Worm (Caenorhabditis elegans) whole organism, young adult: Measurements from ENCODE around the gene T19B10.2.
A peak's percentile ranks its signal among the peaks of the same experiment; 100 is the strongest.

Experiments used
- B0019.2 ChIP-seq: fragments of 200-800 bp; sonication (Bioruptor generic); conservative IDR thresholded peaks from 2 replicates; pipeline ENCODE4 v1.3.6; 2022; ENCODE audit warnings: missing genetic modification reagents, missing genetic modification characterization, missing compliant biosample characterization
- B0261.1 ChIP-seq: sonication (generic microtip); optimal IDR thresholded peaks from 2 replicates; lab custom pipeline; 2016; ENCODE audit warnings: mild to moderate bottlenecking, missing genetic modification characterization, moderate library complexity, missing compliant biosample characterization
- F22D6.2 ChIP-seq: sonication (generic microtip); optimal IDR thresholded peaks from 2 replicates; lab custom pipeline; 2016; ENCODE audit warnings: mild to moderate bottlenecking, missing genetic modification characterization, missing compliant biosample characterization
- F23B12.7 ChIP-seq: sonication (generic microtip); optimal IDR thresholded peaks from 2 replicates; lab custom pipeline; 2017; ENCODE audit warnings: missing genetic modification characterization, mild to moderate bottlenecking, missing compliant biosample characterization, antibody characterized with exemption, moderate library complexity; ENCODE audit not compliant: insufficient read depth
- F33H1.4 ChIP-seq: fragments of 200-800 bp; sonication (Bioruptor generic); IDR thresholded peaks from 2 replicates; pipeline ENCODE4 v1.3.6; 2022; ENCODE audit warnings: missing genetic modification reagents, missing genetic modification characterization, missing compliant biosample characterization
- F39B2.1 ChIP-seq: fragments of 200-800 bp; sonication (Bioruptor generic); IDR thresholded peaks from 2 replicates; pipeline ENCODE4 v1.3.6; 2022; ENCODE audit warnings: missing genetic modification reagents, missing genetic modification characterization, missing compliant biosample characterization
- ZK185.1 ChIP-seq: sonication (generic microtip); optimal IDR thresholded peaks from 2 replicates; lab custom pipeline; 2016; ENCODE audit warnings: mild to moderate bottlenecking, missing genetic modification characterization, missing compliant biosample characterization; ENCODE audit not compliant: poor library complexity, severe bottlenecking
- aptf-2 ChIP-seq: fragments of 200-800 bp; sonication (Bioruptor generic); conservative IDR thresholded peaks from 2 replicates; pipeline ENCODE4 v1.3.6; 2022; ENCODE audit warnings: missing genetic modification reagents, missing genetic modification characterization, missing compliant biosample characterization
- athp-1 ChIP-seq: sonication (generic microtip); optimal IDR thresholded peaks from 2 replicates; lab custom pipeline; 2017; ENCODE audit warnings: mild to moderate bottlenecking, missing genetic modification characterization, missing compliant biosample characterization
- attf-6 ChIP-seq: fragments of 200-800 bp; sonication (Bioruptor generic); IDR thresholded peaks from 2 replicates; pipeline ENCODE4 v1.3.6; 2022; ENCODE audit warnings: missing genetic modification reagents, missing genetic modification characterization, missing compliant biosample characterization
- bed-2 ChIP-seq: fragments of 200-800 bp; sonication (Bioruptor generic); IDR thresholded peaks from 2 replicates; pipeline ENCODE4 v1.3.6; 2022; ENCODE audit warnings: missing genetic modification reagents, missing genetic modification characterization, missing compliant biosample characterization
- ccch-3 ChIP-seq: fragments of 200-800 bp; sonication (Bioruptor generic); optimal IDR thresholded peaks from 2 replicates; lab custom pipeline; 2018; ENCODE audit warnings: mild to moderate bottlenecking, missing genetic modification characterization, missing compliant biosample characterization
- cebp-1 ChIP-seq, 2 experiments: fragments of 200-800 bp in 1 of 2; sonication (Bioruptor generic) in 1 of 2; sonication (generic microtip) in 1 of 2; IDR thresholded peaks in 1 of 2; optimal IDR thresholded peaks in 1 of 2; 2 replicates each; pipeline versions ENCODE4 v1.3.6 to Lab custom; 2017 to 2022; ENCODE audit warnings: missing compliant biosample characterization in 2 of 2, missing genetic modification characterization in 2 of 2, mild to moderate bottlenecking in 1 of 2, missing genetic modification reagents in 1 of 2, moderate library complexity in 1 of 2
- cebp-2 ChIP-seq: fragments of 200-800 bp; sonication (Bioruptor generic); IDR thresholded peaks from 2 replicates; pipeline ENCODE4 v1.3.6; 2022; ENCODE audit warnings: missing genetic modification characterization, missing compliant biosample characterization
- ceh-40 ChIP-seq: fragments of 200-800 bp; sonication (Bioruptor generic); IDR thresholded peaks from 2 replicates; pipeline ENCODE4 v1.3.6; 2022; ENCODE audit warnings: missing genetic modification characterization, missing compliant biosample characterization
- dox-1 ChIP-seq: fragments of 200-800 bp; sonication (Bioruptor generic); IDR thresholded peaks from 2 replicates; pipeline ENCODE4 v1.3.6; 2022; ENCODE audit warnings: missing genetic modification reagents, missing genetic modification characterization, missing compliant biosample characterization
- dpl-1 ChIP-seq: fragments of 150-350 bp; optimal IDR thresholded peaks from 2 replicates; lab custom pipeline; 2014; ENCODE audit warnings: missing biosample characterization, missing genetic modification reagents, missing genetic modification characterization
- efl-1 ChIP-seq: fragments of 150-350 bp; optimal IDR thresholded peaks from 2 replicates; lab custom pipeline; 2014; ENCODE audit warnings: missing biosample characterization, missing genetic modification reagents, missing genetic modification characterization
- ets-4 ChIP-seq: fragments of 200-800 bp; sonication (Bioruptor generic); optimal IDR thresholded peaks from 2 replicates; lab custom pipeline; 2018; ENCODE audit warnings: mild to moderate bottlenecking, missing genetic modification characterization, missing compliant biosample characterization
- gei-17 ChIP-seq: fragments of 200-800 bp; sonication (Bioruptor generic); optimal IDR thresholded peaks from 2 replicates; lab custom pipeline; 2018; ENCODE audit warnings: mild to moderate bottlenecking, missing genetic modification characterization, missing compliant biosample characterization
- let-526 ChIP-seq: fragments of 200-800 bp; sonication (Bioruptor generic); IDR thresholded peaks from 2 replicates; pipeline ENCODE4 v1.3.6; 2022; ENCODE audit warnings: missing genetic modification reagents, missing genetic modification characterization, missing compliant biosample characterization
- let-607 ChIP-seq, 2 experiments: fragments of 200-800 bp in 1 of 2; sonication (Bioruptor generic) in 1 of 2; sonication (generic microtip) in 1 of 2; optimal IDR thresholded peaks; 2 replicates each; lab custom pipeline; 2016 to 2018; ENCODE audit warnings: mild to moderate bottlenecking in 2 of 2, missing compliant biosample characterization in 2 of 2, missing genetic modification characterization in 2 of 2, moderate library complexity in 2 of 2, missing genotype in 1 of 2
- lin-35 ChIP-seq, 3 experiments: fragments of 150-350 bp in 2 of 3; sonication (generic microtip) in 1 of 3; optimal IDR thresholded peaks; 2 replicates each; lab custom pipeline; 2014 to 2018; ENCODE audit warnings: missing biosample characterization in 3 of 3, missing genetic modification characterization in 3 of 3, missing genetic modification reagents in 3 of 3
- lin-54 ChIP-seq: fragments of 200-800 bp; sonication (Bioruptor generic); optimal IDR thresholded peaks from 2 replicates; lab custom pipeline; 2018; ENCODE audit warnings: mild to moderate bottlenecking, missing genetic modification characterization, missing compliant biosample characterization
- lir-1 ChIP-seq: fragments of 200-800 bp; sonication (Bioruptor generic); conservative IDR thresholded peaks from 2 replicates; pipeline ENCODE4 v1.3.6; 2022; ENCODE audit warnings: missing genetic modification reagents, missing genetic modification characterization, missing compliant biosample characterization
- madf-3 ChIP-seq: fragments of 200-800 bp; sonication (Bioruptor generic); IDR thresholded peaks from 2 replicates; pipeline ENCODE4 v1.3.6; 2022; ENCODE audit warnings: missing genetic modification reagents, missing genetic modification characterization, missing compliant biosample characterization
- madf-6 ChIP-seq: fragments of 200-800 bp; sonication (Bioruptor generic); IDR thresholded peaks from 2 replicates; pipeline ENCODE4 v1.3.6; 2022; ENCODE audit warnings: missing genetic modification reagents, missing genetic modification characterization, missing compliant biosample characterization
- madf-8 ChIP-seq: fragments of 200-800 bp; sonication (Bioruptor generic); conservative IDR thresholded peaks from 2 replicates; pipeline ENCODE4 v1.3.6; 2022; ENCODE audit warnings: missing genetic modification reagents, missing genetic modification characterization, missing compliant biosample characterization
- mxl-1 ChIP-seq: sonication (generic microtip); optimal IDR thresholded peaks from 2 replicates; lab custom pipeline; 2016; ENCODE audit warnings: missing genetic modification characterization, missing compliant biosample characterization
- nfya-1 ChIP-seq: sonication (generic microtip); optimal IDR thresholded peaks from 2 replicates; lab custom pipeline; 2017; ENCODE audit warnings: antibody characterized with exemption, missing compliant biosample characterization, missing genetic modification characterization, borderline replicate concordance; ENCODE audit not compliant: insufficient read depth
- nfya-2 ChIP-seq: fragments of 200-800 bp; sonication (Bioruptor generic); IDR thresholded peaks from 2 replicates; pipeline ENCODE4 v1.3.6; 2022; ENCODE audit warnings: missing genetic modification reagents, missing genetic modification characterization, missing compliant biosample characterization
- nfyb-1 ChIP-seq: fragments of 200-800 bp; sonication (Bioruptor generic); IDR thresholded peaks from 2 replicates; pipeline ENCODE4 v1.3.6; 2022; ENCODE audit warnings: missing genetic modification reagents, missing genetic modification characterization, missing compliant biosample characterization
- nhr-27 ChIP-seq: fragments of 200-800 bp; sonication (Bioruptor generic); optimal IDR thresholded peaks from 2 replicates; lab custom pipeline; 2018; ENCODE audit warnings: mild to moderate bottlenecking, missing genetic modification characterization, moderate library complexity, missing compliant biosample characterization
- nhr-80 ChIP-seq: sonication (generic microtip); optimal IDR thresholded peaks from 2 replicates; lab custom pipeline; 2016; ENCODE audit warnings: missing genetic modification characterization, missing compliant biosample characterization
- nhr-90 ChIP-seq: sonication (generic microtip); optimal IDR thresholded peaks from 2 replicates; lab custom pipeline; 2016; ENCODE audit warnings: missing genotype, mild to moderate bottlenecking, missing genetic modification characterization, missing compliant biosample characterization
- rpc-1 ChIP-seq, 2 experiments: fragments of 150-350 bp in 1 of 2; sonication (generic microtip) in 1 of 2; optimal IDR thresholded peaks; 2 replicates each; lab custom pipeline; 2014 to 2018; ENCODE audit warnings: missing biosample characterization in 1 of 2, missing genetic modification characterization in 1 of 2, missing genetic modification reagents in 1 of 2, missing genotype in 1 of 2
- snpc-4 ChIP-seq, 5 experiments: fragments of 150-350 bp in 1 of 5; sonication (generic microtip) in 4 of 5; optimal IDR thresholded peaks; 2 replicates each; lab custom pipeline; 2014 to 2018; ENCODE audit warnings: missing genetic modification characterization in 5 of 5, missing biosample characterization in 3 of 5, antibody characterized with exemption in 2 of 5, mild to moderate bottlenecking in 2 of 5, missing compliant biosample characterization in 2 of 5, missing genotype in 2 of 5, moderate library complexity in 2 of 5, missing genetic modification reagents in 1 of 5
- somi-1 ChIP-seq: fragments of 200-800 bp; sonication (Bioruptor generic); optimal IDR thresholded peaks from 2 replicates; lab custom pipeline; 2018; ENCODE audit warnings: mild to moderate bottlenecking, missing genetic modification characterization, missing compliant biosample characterization
- tbp1 ChIP-seq: fragments of 200-800 bp; sonication (Bioruptor generic); optimal IDR thresholded peaks from 2 replicates; lab custom pipeline; 2018; ENCODE audit warnings: mild to moderate bottlenecking, missing genetic modification characterization, missing compliant biosample characterization
- tbx-9 ChIP-seq: sonication (generic microtip); optimal IDR thresholded peaks from 2 replicates; lab custom pipeline; 2016; ENCODE audit warnings: borderline replicate concordance, missing genetic modification characterization, inconsistent platforms, missing compliant biosample characterization
- tlf-1 ChIP-seq: fragments of 200-800 bp; sonication (Bioruptor generic); optimal IDR thresholded peaks from 2 replicates; lab custom pipeline; 2018; ENCODE audit warnings: mild to moderate bottlenecking, missing genetic modification characterization, missing compliant biosample characterization
- xnd-1 ChIP-seq: sonication (generic microtip); optimal IDR thresholded peaks from 2 replicates; lab custom pipeline; 2016; ENCODE audit warnings: missing genotype, missing genetic modification reagents, missing genetic modification characterization, missing compliant biosample characterization
- ztf-18 ChIP-seq: sonication (generic microtip); optimal IDR thresholded peaks from 2 replicates; lab custom pipeline; 2016; ENCODE audit warnings: missing genotype, mild to moderate bottlenecking, missing genetic modification characterization, missing compliant biosample characterization
- ztf-25 ChIP-seq: fragments of 200-800 bp; sonication (Bioruptor generic); IDR thresholded peaks from 2 replicates; pipeline ENCODE4 v1.3.6; 2022; ENCODE audit warnings: missing genetic modification reagents, missing genetic modification characterization, missing compliant biosample characterization
- ztf-6 ChIP-seq: fragments of 200-800 bp; sonication (Bioruptor generic); IDR thresholded peaks from 2 replicates; pipeline ENCODE4 v1.3.6; 2022; ENCODE audit warnings: missing genetic modification reagents, missing genetic modification characterization, missing compliant biosample characterization

The T19B10.2 gene

DNA sequence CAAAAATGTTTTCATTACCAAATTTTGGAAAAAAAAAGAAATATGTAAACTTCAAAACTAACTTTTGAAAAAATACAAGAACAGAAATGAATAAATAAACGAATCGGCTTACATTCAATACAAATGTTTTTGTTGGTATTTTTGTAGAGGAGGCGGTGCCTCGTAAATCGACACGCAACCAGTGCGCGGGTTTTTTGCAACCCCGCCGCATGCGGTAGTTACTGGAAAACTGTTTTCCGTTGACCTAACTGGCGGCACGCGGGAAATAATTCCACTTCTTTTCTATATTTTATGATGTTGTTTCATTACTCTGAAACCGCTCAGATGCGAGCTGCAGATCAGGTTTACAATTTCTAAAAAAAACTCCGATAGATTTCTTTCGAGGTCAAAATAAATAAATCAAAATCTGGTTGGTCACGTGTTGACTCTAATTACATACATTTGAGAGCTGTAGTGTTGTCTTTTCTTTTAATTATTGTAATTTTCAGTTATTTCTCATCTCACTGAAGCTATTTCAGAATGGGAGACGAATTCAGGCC, 18.2 kb downstream of the T19B10.2 start, which contains the start of the genes dvc-1 and ima-1 (continued):
- TF ChIP-seq bed-2 (GFP tag; lab: Robert Waterston, UW), result 0 out of 2 replicates have a peak, but pooled peaks have one; percentile 62
- TF ChIP-seq dox-1 (GFP tag; lab: Robert Waterston, UW), result peak; percentile 95
- peak; percentile 98 for TF ChIP-seq madf-6 (GFP tag; lab: Robert Waterston, UW)
- no peak for TF ChIP-seq somi-1 (GFP tag; lab: Kevin White, UChicago)
- TF ChIP-seq tbp1, result peak; percentile 63
- TF ChIP-seq ZK185.1, result no peak
- peak; percentile 45 for TF ChIP-seq nhr-80 (tag; lab: Kevin White, UChicago)
- TF ChIP-seq nfya-1 (tag; lab: Kevin White, UChicago), result no peak
- TF ChIP-seq let-607 (tag; optimal IDR thresholded peaks at IDR 0.05; lab: Kevin White, UChicago), result no peak
- peak; percentile 81 for TF ChIP-seq F33H1.4 (GFP tag; lab: Robert Waterston, UW)
- TF ChIP-seq F39B2.1 (GFP tag; lab: Robert Waterston, UW), result peak; percentile 67; the same call in 1 of the 2 replicates
- TF ChIP-seq nhr-90, result no peak
- TF ChIP-seq lir-1 (GFP tag; lab: Robert Waterston, UW), result no peak
- no peak for TF ChIP-seq ztf-6 (GFP tag; lab: Robert Waterston, UW)
- TF ChIP-seq nhr-27 (tag; lab: Kevin White, UChicago), result no peak
- no peak for TF ChIP-seq ccch-3 (GFP tag; lab: Kevin White, UChicago)
- peak; percentile 8 to 59 (median 43) for TF ChIP-seq lin-35 (GFP tag; optimal IDR thresholded peaks at IDR 0.05; lab: Kevin White, UChicago)
- TF ChIP-seq efl-1 (GFP tag; lab: Kevin White, UChicago), result peak; percentile 99
- no peak for TF ChIP-seq cebp-1 (GFP tag; IDR thresholded peaks at IDR 0.05; lab: Robert Waterston, UW)
- TF ChIP-seq cebp-1 (tag; optimal IDR thresholded peaks at IDR 0.05; lab: Kevin White, UChicago), result no peak
- no peak for TF ChIP-seq F23B12.7 (tag; lab: Kevin White, UChicago)
- TF ChIP-seq madf-3, result peak; percentile 92
- no peak for TF ChIP-seq nfya-2
- peak; percentile 33 for TF ChIP-seq rpc-1 (optimal IDR thresholded peaks at IDR 0.05; lab: Kevin White, UChicago)
- TF ChIP-seq rpc-1 (tag; optimal IDR thresholded peaks at IDR 0.05; lab: Kevin White, UChicago), result no peak
- TF ChIP-seq tbx-9 (tag; lab: Kevin White, UChicago), result no peak
- no peak for TF ChIP-seq cebp-2 (GFP tag; lab: Robert Waterston, UW)
- TF ChIP-seq gei-17 (GFP tag; lab: Kevin White, UChicago), result no peak
- TF ChIP-seq B0019.2, result peak; percentile 69
- TF ChIP-seq athp-1, result peak; percentile 80
- TF ChIP-seq F22D6.2 (tag; lab: Kevin White, UChicago), result no peak
- TF ChIP-seq B0261.1, result no peak
- 0 out of 2 replicates have a peak, but pooled peaks have one; percentile 41 for TF ChIP-seq ceh-40 (GFP tag; lab: Robert Waterston, UW)
- TF ChIP-seq ztf-25 (GFP tag; lab: Robert Waterston, UW), result peak; percentile 86
- TF ChIP-seq attf-6 (GFP tag; lab: Robert Waterston, UW), result peak; percentile 51; the same call in 1 of the 2 replicates
- 0 out of 2 replicates have a peak, but pooled peaks have one; percentile 14 for TF ChIP-seq nfyb-1 (GFP tag; lab: Robert Waterston, UW)
- peak; percentile 88 for TF ChIP-seq xnd-1 (tag; lab: Kevin White, UChicago)
- TF ChIP-seq snpc-4 (GFP tag; optimal IDR thresholded peaks at IDR 0.05; lab: Kevin White, UChicago), result peak; percentile 45
- TF ChIP-seq snpc-4 (tag; optimal IDR thresholded peaks at IDR 0.05; lab: Kevin White, UChicago), result peak; percentile 38 to 79 (median 64)
- TF ChIP-seq aptf-2 (GFP tag; lab: Robert Waterston, UW), result 0 out of 2 replicates have a peak, but pooled peaks have one; percentile 18
- no peak for TF ChIP-seq mxl-1 (tag; lab: Kevin White, UChicago)
- TF ChIP-seq ztf-18 (tag; lab: Kevin White, UChicago), result peak; percentile 67
- no peak for TF ChIP-seq ets-4 (GFP tag; lab: Kevin White, UChicago)
- peak; percentile 88 for TF ChIP-seq dpl-1 (GFP tag; lab: Kevin White, UChicago)
- peak; percentile 93 for TF ChIP-seq madf-8 (GFP tag; lab: Robert Waterston, UW)
- TF ChIP-seq lin-54, result peak; percentile 84
- TF ChIP-seq let-526, result 0 out of 2 replicates have a peak, but pooled peaks have one; percentile 23
- peak; percentile 89 for TF ChIP-seq tlf-1
